Worm (Caenorhabditis elegans) whole organism, early embryonic: ENCODE data around the gene ZK54.3.

ENCODE experiments used
- F13C5.2 ChIP-seq: sonication (generic microtip); optimal IDR thresholded peaks from 2 replicates; lab custom pipeline; 2017; ENCODE audit warnings: mild to moderate bottlenecking, missing genetic modification characterization, inconsistent platforms, missing compliant biosample characterization
- aly-1 ChIP-seq: sonication (generic microtip); optimal IDR thresholded peaks from 2 replicates; lab custom pipeline; 2016; ENCODE audit warnings: missing genetic modification characterization, missing compliant biosample characterization
- ama-1 ChIP-seq: fragments of 150-350 bp; optimal IDR thresholded peaks from 2 replicates; lab custom pipeline; 2014
- ceh-13 ChIP-seq: fragments of 200-800 bp; sonication (Bioruptor generic); optimal IDR thresholded peaks from 2 replicates; lab custom pipeline; 2018; ENCODE audit warnings: mild to moderate bottlenecking, missing genetic modification characterization, missing compliant biosample characterization
- ceh-36 ChIP-seq: sonication (generic microtip); optimal IDR thresholded peaks from 2 replicates; lab custom pipeline; 2016; ENCODE audit warnings: missing genetic modification characterization, inconsistent platforms, missing compliant biosample characterization
- ets-7 ChIP-seq: sonication (generic microtip); optimal IDR thresholded peaks from 2 replicates; lab custom pipeline; 2016; ENCODE audit warnings: missing genotype, missing genetic modification characterization, missing compliant biosample characterization
- flt-1 ChIP-seq: fragments of 200-800 bp; sonication (Bioruptor generic); IDR thresholded peaks from 2 replicates; pipeline ENCODE4 v1.3.6; 2022; ENCODE audit warnings: missing genetic modification characterization, missing compliant biosample characterization
- hmg-4 ChIP-seq: fragments of 200-800 bp; sonication (Bioruptor generic); optimal IDR thresholded peaks from 2 replicates; lab custom pipeline; 2018; ENCODE audit warnings: mild to moderate bottlenecking, missing genetic modification characterization, missing compliant biosample characterization
- hnd-1 ChIP-seq: sonication (generic microtip); optimal IDR thresholded peaks from 2 replicates; lab custom pipeline; 2016; ENCODE audit warnings: missing genetic modification characterization, missing compliant biosample characterization
- pes-1 ChIP-seq: fragments of 200-800 bp; sonication (Bioruptor generic); IDR thresholded peaks from 2 replicates; pipeline ENCODE4 v1.3.6; 2022; ENCODE audit warnings: missing genetic modification reagents, missing genetic modification characterization, missing compliant biosample characterization
- sea-1 ChIP-seq: fragments of 200-800 bp; sonication (Bioruptor generic); conservative IDR thresholded peaks from 2 replicates; pipeline ENCODE4 v1.3.6; 2022; ENCODE audit warnings: missing genetic modification characterization, missing compliant biosample characterization
- tbx-11 ChIP-seq: fragments of 200-800 bp; sonication (Bioruptor generic); IDR thresholded peaks from 2 replicates; pipeline ENCODE4 v1.3.6; 2022; ENCODE audit warnings: missing genetic modification characterization, missing compliant biosample characterization
- tbx-37 ChIP-seq: fragments of 200-800 bp; sonication (Bioruptor generic); conservative IDR thresholded peaks from 2 replicates; pipeline ENCODE4 v1.3.6; 2022; ENCODE audit warnings: missing genetic modification reagents, missing genetic modification characterization, missing compliant biosample characterization
- tra-4 ChIP-seq: sonication (generic microtip); optimal IDR thresholded peaks from 2 replicates; lab custom pipeline; 2017; ENCODE audit warnings: missing genetic modification characterization, missing compliant biosample characterization

DNA sequence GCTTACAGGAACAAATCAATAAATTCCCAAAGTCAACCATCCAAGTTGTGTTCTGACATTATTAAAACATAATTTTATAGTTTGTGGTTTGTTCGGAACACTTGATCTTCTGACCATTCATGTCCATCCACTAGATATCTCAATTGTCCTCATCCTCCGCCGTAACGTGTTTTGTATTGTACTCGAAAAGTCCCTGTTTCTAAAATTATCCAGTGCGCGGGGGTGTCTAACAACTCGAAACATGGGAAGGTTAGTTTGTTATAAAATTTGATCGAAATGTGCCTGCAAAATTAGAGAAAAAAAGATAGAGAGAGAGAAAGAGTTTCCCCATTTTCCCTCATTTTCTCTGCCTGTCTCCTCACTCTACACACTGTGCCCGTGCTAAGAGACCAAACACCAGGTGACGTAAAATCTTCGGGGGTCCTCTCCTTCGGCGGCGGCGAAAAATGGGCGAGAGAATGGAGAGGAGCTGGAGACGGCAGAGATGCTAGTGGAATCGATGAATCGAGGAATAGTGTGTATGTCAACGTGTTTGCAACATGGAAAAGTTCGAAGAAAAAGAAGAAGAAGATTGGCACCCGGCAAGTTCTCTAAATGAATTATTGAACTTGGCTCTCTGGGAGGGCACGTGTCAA, 38.9 kb upstream of the ZK54.3 start:
- TF ChIP-seq flt-1 (no peak), sea-1 (GFP tag; lab: Robert Waterston, UW) (no peak), ama-1 (lab: Kevin White, UChicago) (no peak), hmg-4 (GFP tag; lab: Kevin White, UChicago) (no peak), tbx-37 (GFP tag; lab: Robert Waterston, UW) (no peak), tbx-11 (GFP tag; lab: Robert Waterston, UW) (no peak), ets-7 (tag; lab: Kevin White, UChicago) (no peak), hnd-1 (tag; lab: Kevin White, UChicago) (no peak), aly-1 (no peak), tra-4 (tag; lab: Kevin White, UChicago) (no peak), ceh-36 (tag; lab: Kevin White, UChicago) (no peak), F13C5.2 (tag; lab: Kevin White, UChicago) (no peak), pes-1 (GFP tag; lab: Robert Waterston, UW) (no peak), ceh-13 (no peak)
